Fruit fly (Drosophila melanogaster) whole organism, embryonic: ENCODE measurements around the gene CG43800.
A peak's percentile ranks its signal among the peaks of the same experiment; 100 is the strongest.

Experiments used
- Abd-B ChIP-seq: fragments of 200-800 bp; sonication (Bioruptor generic); optimal IDR thresholded peaks from 2 replicates; lab custom pipeline; 2018; ENCODE audit warnings: missing biosample characterization, mild to moderate bottlenecking, missing genetic modification characterization, moderate library complexity
- Ada2b ChIP-seq: fragments of 200-800 bp; sonication (Bioruptor generic); IDR thresholded peaks from 2 replicates; pipeline ENCODE4 v1.3.6; 2022; ENCODE audit warnings: missing biosample characterization, missing genetic modification characterization
- Blimp-1 ChIP-seq: fragments of 200-800 bp; sonication (Bioruptor generic); optimal IDR thresholded peaks from 3 replicates; lab custom pipeline; 2018; ENCODE audit warnings: missing biosample characterization, missing genetic modification characterization, mild to moderate bottlenecking, moderate library complexity, missing genetic modification reagents
- CG10209 ChIP-seq: fragments of 200-800 bp; sonication (Bioruptor generic); optimal IDR thresholded peaks from 3 replicates; lab custom pipeline; 2017; ENCODE audit warnings: missing biosample characterization, mild to moderate bottlenecking, missing genetic modification characterization, missing genetic modification reagents
- CG10462 ChIP-seq: fragments of 200-800 bp; sonication (Bioruptor generic); optimal IDR thresholded peaks from 2 replicates; lab custom pipeline; 2016; ENCODE audit warnings: missing biosample characterization, missing genetic modification characterization
- CG10979 ChIP-seq: fragments of 200-800 bp; sonication (Bioruptor generic); optimal IDR thresholded peaks from 2 replicates; lab custom pipeline; 2018; ENCODE audit warnings: missing biosample characterization, mild to moderate bottlenecking, missing genetic modification characterization, moderate library complexity
- CG12219 ChIP-seq: fragments of 200-800 bp; sonication (Bioruptor generic); optimal IDR thresholded peaks from 3 replicates; lab custom pipeline; 2018; ENCODE audit warnings: missing biosample characterization, mild to moderate bottlenecking, missing genetic modification characterization
- CG13894 ChIP-seq: fragments of 200-800 bp; sonication (Bioruptor generic); optimal IDR thresholded peaks from 3 replicates; lab custom pipeline; 2018; ENCODE audit warnings: missing biosample characterization, mild to moderate bottlenecking, missing genetic modification characterization, moderate library complexity
- CG14710 ChIP-seq: fragments of 200-800 bp; sonication (Bioruptor generic); optimal IDR thresholded peaks from 3 replicates; lab custom pipeline; 2019; ENCODE audit warnings: missing biosample characterization, mild to moderate bottlenecking, missing genetic modification characterization, moderate library complexity
- CG15011 ChIP-seq: fragments of 200-800 bp; sonication (Bioruptor generic); optimal IDR thresholded peaks from 3 replicates; lab custom pipeline; 2018; ENCODE audit warnings: missing biosample characterization, mild to moderate bottlenecking, missing genetic modification characterization
- CG1529 ChIP-seq: fragments of 200-800 bp; sonication (Bioruptor generic); optimal IDR thresholded peaks from 3 replicates; lab custom pipeline; 2018; ENCODE audit warnings: missing biosample characterization, missing genetic modification characterization
- CG17568 ChIP-seq: fragments of 200-800 bp; sonication (Bioruptor generic); optimal IDR thresholded peaks from 2 replicates; lab custom pipeline; 2018; ENCODE audit warnings: missing biosample characterization, mild to moderate bottlenecking, missing genetic modification characterization, moderate library complexity
- CG3163 ChIP-seq: fragments of 200-800 bp; sonication (Bioruptor generic); optimal IDR thresholded peaks from 3 replicates; lab custom pipeline; 2016; ENCODE audit warnings: missing biosample characterization, missing genetic modification characterization
- CG33557 ChIP-seq: fragments of 200-800 bp; sonication (Bioruptor generic); optimal IDR thresholded peaks from 2 replicates; lab custom pipeline; 2019; ENCODE audit warnings: missing biosample characterization, mild to moderate bottlenecking, missing genetic modification characterization, moderate library complexity
- CG3995 ChIP-seq: fragments of 200-800 bp; sonication (Bioruptor generic); optimal IDR thresholded peaks from 3 replicates; lab custom pipeline; 2016; ENCODE audit warnings: missing biosample characterization, missing genetic modification characterization
- CG6813 ChIP-seq: fragments of 200-800 bp; sonication (Bioruptor generic); optimal IDR thresholded peaks from 2 replicates; lab custom pipeline; 2017; ENCODE audit warnings: missing biosample characterization, missing genetic modification characterization, mild to moderate bottlenecking, moderate library complexity, missing genetic modification reagents
- CG8478 ChIP-seq: fragments of >200 bp; optimal IDR thresholded peaks from 2 replicates; lab custom pipeline; 2018
- CG8944 ChIP-seq: fragments of 200-800 bp; sonication (Bioruptor generic); optimal IDR thresholded peaks from 3 replicates; lab custom pipeline; 2016; ENCODE audit warnings: missing biosample characterization, missing genetic modification characterization
- CTCF ChIP-seq: fragments of 200-800 bp; sonication (Bioruptor generic); optimal IDR thresholded peaks from 2 replicates; lab custom pipeline; 2017; ENCODE audit warnings: missing biosample characterization, mild to moderate bottlenecking, missing genetic modification characterization, moderate library complexity
- Chrac-16 ChIP-seq: fragments of 200-800 bp; sonication (Bioruptor generic); optimal IDR thresholded peaks from 3 replicates; lab custom pipeline; 2016; ENCODE audit warnings: missing biosample characterization, missing genetic modification characterization
- E2f1 ChIP-seq: fragments of 200-800 bp; sonication (Bioruptor generic); IDR thresholded peaks from 2 replicates; pipeline ENCODE4 v1.3.6; 2022; ENCODE audit warnings: missing biosample characterization, missing genetic modification characterization
- Elba2 ChIP-seq: fragments of 200-800 bp; sonication (Bioruptor generic); optimal IDR thresholded peaks from 3 replicates; lab custom pipeline; 2016; ENCODE audit warnings: missing biosample characterization, missing genetic modification characterization
- Ets65A ChIP-seq: fragments of 200-800 bp; sonication (Bioruptor generic); peaks from one replicate; lab custom pipeline; 2016; ENCODE audit warnings: missing biosample characterization, missing genetic modification characterization
- Mes4 ChIP-seq: fragments of 200-800 bp; sonication (Bioruptor generic); optimal IDR thresholded peaks from 2 replicates; lab custom pipeline; 2016; ENCODE audit warnings: missing biosample characterization, missing genetic modification characterization
- Sox100B ChIP-seq: fragments of 200-800 bp; sonication (Bioruptor generic); optimal IDR thresholded peaks from 3 replicates; lab custom pipeline; 2018; ENCODE audit warnings: missing biosample characterization, mild to moderate bottlenecking, missing genetic modification characterization
- Sox102F ChIP-seq: fragments of 200-800 bp; sonication (Bioruptor generic); optimal IDR thresholded peaks from 2 replicates; lab custom pipeline; 2018; ENCODE audit warnings: missing biosample characterization, mild to moderate bottlenecking, missing genetic modification characterization, moderate library complexity
- bab2 ChIP-seq: fragments of 200-800 bp; sonication (Bioruptor generic); optimal IDR thresholded peaks from 2 replicates; lab custom pipeline; 2016; ENCODE audit warnings: missing biosample characterization, missing genetic modification characterization
- caup ChIP-seq: fragments of 200-800 bp; sonication (Bioruptor generic); optimal IDR thresholded peaks from 3 replicates; lab custom pipeline; 2017; ENCODE audit warnings: missing biosample characterization, mild to moderate bottlenecking, missing genetic modification characterization, moderate library complexity; ENCODE audit not compliant: severe bottlenecking
- cg ChIP-seq: fragments of 200-800 bp; sonication (Bioruptor generic); optimal IDR thresholded peaks from 3 replicates; lab custom pipeline; 2019; ENCODE audit warnings: missing biosample characterization, mild to moderate bottlenecking, missing genetic modification characterization, moderate library complexity
- chif ChIP-seq, 2 experiments: fragments of 200-800 bp; sonication (Bioruptor generic); optimal IDR thresholded peaks; 3 replicates each; lab custom pipeline; 2016; ENCODE audit warnings: missing biosample characterization in 2 of 2, missing genetic modification characterization in 2 of 2
- dysf ChIP-seq: fragments of 200-800 bp; sonication (Bioruptor generic); IDR thresholded peaks from 3 replicates; pipeline ENCODE4 v1.3.6; 2022; ENCODE audit warnings: missing biosample characterization, missing genetic modification characterization
- emc ChIP-seq: fragments of 200-800 bp; sonication (Bioruptor generic); optimal IDR thresholded peaks from 2 replicates; lab custom pipeline; 2016; ENCODE audit warnings: missing biosample characterization, missing genetic modification characterization
- gem ChIP-seq: fragments of 200-800 bp; sonication (Bioruptor generic); optimal IDR thresholded peaks from 2 replicates; lab custom pipeline; 2019; ENCODE audit warnings: missing biosample characterization, mild to moderate bottlenecking, missing genetic modification characterization, moderate library complexity
- jing ChIP-seq: fragments of 200-800 bp; sonication (Bioruptor generic); optimal IDR thresholded peaks from 2 replicates; lab custom pipeline; 2018; ENCODE audit warnings: missing biosample characterization, mild to moderate bottlenecking, missing genetic modification characterization
- kah ChIP-seq: fragments of 200-800 bp; sonication (Bioruptor generic); optimal IDR thresholded peaks from 2 replicates; lab custom pipeline; 2018; ENCODE audit warnings: missing biosample characterization, mild to moderate bottlenecking, missing genetic modification characterization
- knrl ChIP-seq: fragments of 200-800 bp; sonication (Bioruptor generic); IDR thresholded peaks from 3 replicates; pipeline ENCODE4 v1.3.6; 2022; ENCODE audit warnings: missing biosample characterization, missing genetic modification characterization; ENCODE audit not compliant: partially characterized antibody
- mld ChIP-seq: fragments of 200-800 bp; sonication (Bioruptor generic); IDR thresholded peaks from 3 replicates; pipeline ENCODE4 v1.3.6; 2022; ENCODE audit warnings: missing biosample characterization, missing genetic modification characterization; ENCODE audit not compliant: partially characterized antibody
- otp ChIP-seq: fragments of 200-800 bp; sonication (Bioruptor generic); IDR thresholded peaks from 3 replicates; pipeline ENCODE4, ENCODE4 v1.3.6; 2022; ENCODE audit warnings: missing biosample characterization, missing genetic modification characterization
- p53 ChIP-seq: fragments of 200-800 bp; sonication (Bioruptor generic); optimal IDR thresholded peaks from 2 replicates; lab custom pipeline; 2016; ENCODE audit warnings: missing biosample characterization, missing genetic modification characterization
- row ChIP-seq: fragments of 200-800 bp; sonication (Bioruptor generic); IDR thresholded peaks from 3 replicates; pipeline ENCODE4 v1.3.6; 2022; ENCODE audit warnings: missing biosample characterization, missing genetic modification characterization
- sc ChIP-seq, 3 experiments: fragments of >200 bp in 2 of 3; fragments of 200-800 bp in 1 of 3; sonication (Bioruptor generic) in 1 of 3; optimal IDR thresholded peaks; 2 replicates in 2 of 3; 3 replicates in 1 of 3; lab custom pipeline; 2017; ENCODE audit warnings: mild to moderate bottlenecking in 1 of 3, missing biosample characterization in 1 of 3, missing genetic modification characterization in 1 of 3, missing genetic modification reagents in 1 of 3
- sens ChIP-seq: fragments of 200-800 bp; sonication (Bioruptor generic); peaks from one replicate; lab custom pipeline; 2016; ENCODE audit warnings: missing biosample characterization, missing genetic modification characterization
- so ChIP-seq: fragments of 200-800 bp; sonication (Bioruptor generic); IDR thresholded peaks from 3 replicates; pipeline ENCODE4 v1.3.6; 2022; ENCODE audit warnings: missing biosample characterization, missing genetic modification characterization
- sug ChIP-seq: fragments of 200-800 bp; optimal IDR thresholded peaks from 2 replicates; lab custom pipeline; 2019; ENCODE audit warnings: missing biosample characterization, mild to moderate bottlenecking, missing genetic modification characterization, moderate library complexity
- zfh2 ChIP-seq: fragments of 200-800 bp; sonication (Bioruptor generic); optimal IDR thresholded peaks from 2 replicates; lab custom pipeline; 2016; ENCODE audit warnings: missing biosample characterization, missing genetic modification characterization

The CG43800 gene

DNA sequence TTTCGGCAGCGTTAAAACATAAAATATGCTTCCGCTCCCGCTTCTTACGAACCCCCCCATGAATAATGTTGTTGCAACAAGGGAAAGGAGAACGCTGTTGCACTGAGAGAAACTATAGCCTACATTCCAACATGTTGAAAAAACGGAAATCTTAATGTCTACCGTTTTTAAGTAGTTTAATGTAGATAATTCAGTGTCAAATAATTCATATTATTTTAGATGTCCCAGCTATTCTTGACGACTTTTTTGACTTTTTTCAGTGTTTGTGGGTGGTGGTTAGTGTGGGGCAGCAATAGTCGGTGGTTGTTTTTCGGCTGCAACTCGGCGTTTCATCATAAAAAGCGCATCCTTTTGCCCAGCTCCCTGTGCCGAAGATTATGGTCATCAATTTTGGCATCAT lies 29.4 kb upstream of the CG43800 start (continued):
- peak; percentile 27 for TF ChIP-seq CG6813
- TF ChIP-seq p53 (GFP tag; lab: Kevin White, UChicago) = no peak
- TF ChIP-seq row = peak; percentile 57
- no peak for TF ChIP-seq CTCF (GFP tag; lab: Kevin White, UChicago)
- TF ChIP-seq CG8478 = no peak
- TF ChIP-seq CG33557 (GFP tag; lab: Kevin White, UChicago) = peak; percentile 55
- 0 out of 3 replicates have a peak, but pooled peaks have one; percentile 52 for TF ChIP-seq dysf (GFP tag; lab: Robert Waterston, UW)
- no peak for TF ChIP-seq CG13894 (tag; lab: Kevin White, UChicago)
- TF ChIP-seq emc = peak; percentile 25
- no peak for TF ChIP-seq CG3163 (GFP tag; lab: Kevin White, UChicago)
- TF ChIP-seq CG14710 (tag; lab: Kevin White, UChicago) = peak; percentile 61
- TF ChIP-seq sc (optimal IDR thresholded peaks at IDR 0.05; lab: Kevin White, UChicago) = no peak
- peak; percentile 52 for TF ChIP-seq sc (GFP tag; optimal IDR thresholded peaks at IDR 0.05; lab: Kevin White, UChicago)
- TF ChIP-seq jing (GFP tag; lab: Kevin White, UChicago) = peak; percentile 10
- 0 out of 2 replicates have a peak, but pooled peaks have one; percentile 7 for TF ChIP-seq E2f1 (GFP tag; lab: Robert Waterston, UW)
- TF ChIP-seq zfh2 (GFP tag; lab: Kevin White, UChicago) = no peak
- peak; percentile 24 for TF ChIP-seq Mes4
- TF ChIP-seq caup (GFP tag; lab: Kevin White, UChicago) = no peak
- TF ChIP-seq otp = 0 out of 3 replicates have a peak, but pooled peaks have one; percentile 62
- TF ChIP-seq kah = peak; percentile 24
- TF ChIP-seq Ada2b = peak; percentile 30; the same call in 1 of the 2 replicates
- TF ChIP-seq bab2 (GFP tag; lab: Kevin White, UChicago) = peak; percentile 52
- TF ChIP-seq CG10462 (GFP tag; lab: Kevin White, UChicago) = peak; percentile 16
- TF ChIP-seq so = peak; percentile 18; the same call in 1 of the 3 replicates
- TF ChIP-seq CG12219 (GFP tag; lab: Kevin White, UChicago) = peak; percentile 41
- peak; percentile 44 for TF ChIP-seq CG10209 (GFP tag; lab: Kevin White, UChicago)
- peak; percentile 20 for TF ChIP-seq Abd-B (GFP tag; lab: Kevin White, UChicago)
- peak; percentile 43 for TF ChIP-seq Sox100B
- TF ChIP-seq chif (GFP tag; optimal IDR thresholded peaks at IDR 0.05; lab: Kevin White, UChicago) = peak; percentile 24 to 46
- TF ChIP-seq CG15011 = no peak

DNA sequence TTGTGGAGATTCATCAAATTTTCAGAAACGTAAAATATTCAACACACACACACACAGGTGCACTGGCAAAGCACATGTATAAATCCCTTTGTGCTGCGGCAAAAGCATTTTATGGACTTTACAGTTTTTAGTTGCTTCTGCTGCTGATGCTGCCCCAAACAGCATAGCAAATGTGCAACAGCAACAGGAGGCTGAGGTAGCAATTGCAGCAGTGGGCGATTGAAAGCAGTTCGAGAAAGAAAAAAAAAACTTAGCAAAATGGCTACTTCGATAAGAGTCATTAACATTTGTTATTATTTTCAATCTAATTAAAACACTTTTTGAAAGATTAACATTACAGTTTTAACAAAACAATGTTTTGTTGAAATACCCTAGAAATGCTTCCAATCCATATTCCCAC lies 27.6 kb upstream of the CG43800 start:
- no peak for TF ChIP-seq CG8944 (GFP tag; lab: Kevin White, UChicago)
- peak; percentile 17 for TF ChIP-seq Ets65A (GFP tag; lab: Kevin White, UChicago)
- TF ChIP-seq cg (GFP tag; lab: Kevin White, UChicago) = peak; percentile 13
- peak; percentile 79 for TF ChIP-seq sens (GFP tag; lab: Kevin White, UChicago)
- peak; percentile 15 for TF ChIP-seq gem (tag; lab: Kevin White, UChicago)
- no peak for TF ChIP-seq CG3995
- TF ChIP-seq bab2 (GFP tag; lab: Kevin White, UChicago) = no peak
- TF ChIP-seq CG10979 = peak; percentile 7
- peak; percentile 11 for TF ChIP-seq Blimp-1
- TF ChIP-seq Sox102F (GFP tag; lab: Kevin White, UChicago) = peak; percentile 7
- no peak for TF ChIP-seq CG17568 (GFP tag; lab: Kevin White, UChicago)
- 0 out of 2 replicates have a peak, but pooled peaks have one; percentile 13 for TF ChIP-seq E2f1 (GFP tag; lab: Robert Waterston, UW)
- TF ChIP-seq Chrac-16 (GFP tag; lab: Kevin White, UChicago) = no peak
- TF ChIP-seq Elba2 (GFP tag; lab: Kevin White, UChicago) = no peak
- peak; percentile 8 for TF ChIP-seq CG1529 (GFP tag; lab: Kevin White, UChicago)
- no peak for TF ChIP-seq CTCF (GFP tag; lab: Kevin White, UChicago)
- no peak for TF ChIP-seq mld (GFP tag; lab: Robert Waterston, UW)
- no peak for TF ChIP-seq sug
- no peak for TF ChIP-seq knrl (GFP tag; lab: Robert Waterston, UW)
